Fruit fly (Drosophila melanogaster) whole organism, embryonic: ENCODE results near the gene sick.
A peak's percentile ranks its signal among the peaks of the same experiment; 100 is the strongest.

Experiments
- CG1024 ChIP-seq: fragments of 200-800 bp; sonication (Bioruptor generic); IDR thresholded peaks from 2 replicates; pipeline ENCODE4 v1.3.6; 2022; ENCODE audit warnings: missing biosample characterization, missing genetic modification characterization
- CG10462 ChIP-seq: fragments of 200-800 bp; sonication (Bioruptor generic); optimal IDR thresholded peaks from 2 replicates; lab custom pipeline; 2016; ENCODE audit warnings: missing biosample characterization, missing genetic modification characterization
- CG10654 ChIP-seq: fragments of 200-800 bp; sonication (Bioruptor generic); optimal IDR thresholded peaks from 2 replicates; lab custom pipeline; 2016; ENCODE audit warnings: missing biosample characterization, missing genetic modification characterization
- CG12071 ChIP-seq: fragments of 200-800 bp; sonication (Bioruptor generic); optimal IDR thresholded peaks from 3 replicates; lab custom pipeline; 2018; ENCODE audit warnings: missing biosample characterization, mild to moderate bottlenecking, missing genetic modification characterization
- CG15269 ChIP-seq: fragments of 200-800 bp; sonication (Bioruptor generic); optimal IDR thresholded peaks from 2 replicates; lab custom pipeline; 2018; ENCODE audit warnings: missing biosample characterization, mild to moderate bottlenecking, missing genetic modification characterization, moderate library complexity
- CG1647 ChIP-seq: fragments of 200-800 bp; sonication (Bioruptor generic); optimal IDR thresholded peaks from 3 replicates; lab custom pipeline; 2016; ENCODE audit warnings: missing biosample characterization, missing genetic modification characterization
- CG16815 ChIP-seq: fragments of 200-800 bp; sonication (Bioruptor generic); optimal IDR thresholded peaks from 3 replicates; lab custom pipeline; 2017; ENCODE audit warnings: missing biosample characterization, mild to moderate bottlenecking, missing genetic modification characterization
- CG16863 ChIP-seq: fragments of 200-800 bp; sonication (Bioruptor generic); optimal IDR thresholded peaks from 3 replicates; lab custom pipeline; 2016; ENCODE audit warnings: missing biosample characterization, missing genetic modification characterization
- CG32767 ChIP-seq: fragments of 200-800 bp; sonication (Bioruptor generic); IDR thresholded peaks from 2 replicates; pipeline ENCODE4 v1.3.6; 2022; ENCODE audit warnings: missing biosample characterization, missing genetic modification characterization
- CG43689 ChIP-seq: fragments of 200-800 bp; sonication (Bioruptor generic); IDR thresholded peaks from 2 replicates; pipeline ENCODE4 v1.3.6; 2022; ENCODE audit warnings: missing biosample characterization, missing genetic modification characterization
- CG4404 ChIP-seq: fragments of 200-800 bp; sonication (Bioruptor generic); IDR thresholded peaks from 2 replicates; pipeline ENCODE4 v1.3.6; 2022; ENCODE audit warnings: missing biosample characterization, missing genetic modification characterization
- CG6254 ChIP-seq: fragments of 200-800 bp; sonication (Bioruptor generic); optimal IDR thresholded peaks from 3 replicates; lab custom pipeline; 2017; ENCODE audit warnings: mild to moderate bottlenecking, missing biosample characterization, missing genetic modification reagents, missing genetic modification characterization
- CG6654 ChIP-seq: fragments of 200-800 bp; sonication (Bioruptor generic); optimal IDR thresholded peaks from 2 replicates; lab custom pipeline; 2017; ENCODE audit warnings: missing biosample characterization, mild to moderate bottlenecking, missing genetic modification characterization
- CG7271 ChIP-seq: fragments of 200-800 bp; sonication (Bioruptor generic); optimal IDR thresholded peaks from 2 replicates; lab custom pipeline; 2018; ENCODE audit warnings: missing biosample characterization, mild to moderate bottlenecking, missing genetic modification characterization, moderate library complexity
- CG7357 ChIP-seq: fragments of 200-800 bp; sonication (Bioruptor generic); IDR thresholded peaks from 3 replicates; pipeline ENCODE4 v1.3.6; 2022; ENCODE audit warnings: missing biosample characterization, missing genetic modification characterization
- CG7786 ChIP-seq: fragments of 200-800 bp; sonication (Bioruptor generic); optimal IDR thresholded peaks from 2 replicates; lab custom pipeline; 2016; ENCODE audit warnings: missing biosample characterization, missing genetic modification characterization
- CG7928 ChIP-seq: fragments of 200-800 bp; sonication (Bioruptor generic); optimal IDR thresholded peaks from 2 replicates; lab custom pipeline; 2017; ENCODE audit warnings: missing biosample characterization, mild to moderate bottlenecking, missing genetic modification characterization
- CG9876 ChIP-seq: fragments of 200-800 bp; sonication (Bioruptor generic); optimal IDR thresholded peaks from 2 replicates; lab custom pipeline; 2016; ENCODE audit warnings: missing biosample characterization, missing genetic modification characterization
- CoRest ChIP-seq: fragments of 200-800 bp; sonication (Bioruptor generic); optimal IDR thresholded peaks from 3 replicates; lab custom pipeline; 2018; ENCODE audit warnings: missing biosample characterization, mild to moderate bottlenecking, missing genetic modification characterization, moderate library complexity
- Dek ChIP-seq: fragments of 200-800 bp; sonication (Bioruptor generic); optimal IDR thresholded peaks from 3 replicates; lab custom pipeline; 2019; ENCODE audit warnings: missing biosample characterization, mild to moderate bottlenecking, missing genetic modification characterization, moderate library complexity
- Dfd ChIP-seq, 2 experiments: fragments of >200 bp; optimal IDR thresholded peaks; 2 replicates each; lab custom pipeline; 2017; ENCODE audit warnings: missing biosample characterization in 2 of 2, missing genetic modification characterization in 2 of 2
- Fer1 ChIP-seq: fragments of 200-800 bp; sonication (Bioruptor generic); optimal IDR thresholded peaks from 2 replicates; lab custom pipeline; 2017; ENCODE audit warnings: missing biosample characterization, mild to moderate bottlenecking, missing genetic modification characterization
- H15 ChIP-seq: fragments of 200-800 bp; sonication (Bioruptor generic); IDR thresholded peaks from 3 replicates; pipeline ENCODE4 v1.3.6; 2022; ENCODE audit warnings: missing biosample characterization, missing genetic modification characterization
- H2.0 ChIP-seq: fragments of 200-800 bp; sonication (Bioruptor generic); IDR thresholded peaks from 2 replicates; pipeline ENCODE4 v1.3.6; 2022; ENCODE audit warnings: missing biosample characterization, missing genetic modification characterization
- MBD-R2 ChIP-seq: fragments of 200-800 bp; sonication (Bioruptor generic); IDR thresholded peaks from 2 replicates; pipeline ENCODE4 v1.3.6; 2022; ENCODE audit warnings: missing biosample characterization, missing genetic modification characterization
- Ravus ChIP-seq: fragments of 200-800 bp; sonication (Bioruptor generic); IDR thresholded peaks from 2 replicates; pipeline ENCODE4 v1.3.6; 2022; ENCODE audit warnings: missing biosample characterization, missing genetic modification characterization
- Sox100B ChIP-seq: fragments of 200-800 bp; sonication (Bioruptor generic); optimal IDR thresholded peaks from 3 replicates; lab custom pipeline; 2018; ENCODE audit warnings: missing biosample characterization, mild to moderate bottlenecking, missing genetic modification characterization
- Vsx1 ChIP-seq: fragments of 200-800 bp; sonication (Bioruptor generic); optimal IDR thresholded peaks from 2 replicates; lab custom pipeline; 2017; ENCODE audit warnings: missing biosample characterization, mild to moderate bottlenecking, missing genetic modification characterization, missing genetic modification reagents
- ac ChIP-seq: fragments of 200-800 bp; sonication (Bioruptor generic); optimal IDR thresholded peaks from 3 replicates; lab custom pipeline; 2017; ENCODE audit warnings: missing biosample characterization, mild to moderate bottlenecking, missing genetic modification characterization
- amos ChIP-seq: fragments of 200-800 bp; sonication (Bioruptor generic); IDR thresholded peaks from 2 replicates; pipeline ENCODE4 v1.3.6; 2022; ENCODE audit warnings: missing biosample characterization, missing genetic modification characterization; ENCODE audit not compliant: partially characterized antibody
- br ChIP-seq: fragments of >200 bp; optimal IDR thresholded peaks from 2 replicates; lab custom pipeline; 2017
- bsh ChIP-seq, 2 experiments: fragments of 200-800 bp; sonication (Bioruptor generic); optimal IDR thresholded peaks; 2 replicates each; lab custom pipeline; 2017 to 2018; ENCODE audit warnings: mild to moderate bottlenecking in 2 of 2, missing biosample characterization in 2 of 2, missing genetic modification characterization in 2 of 2, moderate library complexity in 1 of 2
- corto ChIP-seq: fragments of 200-800 bp; sonication (Bioruptor generic); optimal IDR thresholded peaks from 2 replicates; lab custom pipeline; 2016; ENCODE audit warnings: missing biosample characterization, mild to moderate bottlenecking, missing genetic modification characterization, moderate library complexity
- dm ChIP-seq: fragments of 200-800 bp; sonication (Bioruptor generic); optimal IDR thresholded peaks from 3 replicates; lab custom pipeline; 2016; ENCODE audit warnings: missing biosample characterization, missing genetic modification characterization
- ems ChIP-seq: fragments of 200-800 bp; sonication (Bioruptor generic); optimal IDR thresholded peaks from 3 replicates; lab custom pipeline; 2016; ENCODE audit warnings: missing biosample characterization, missing genetic modification characterization
- eve ChIP-seq, 2 experiments: fragments of >200 bp; optimal IDR thresholded peaks; 2 replicates each; lab custom pipeline; 2017; ENCODE audit warnings: missing biosample characterization in 2 of 2, missing genetic modification characterization in 2 of 2
- fd64A ChIP-seq: fragments of 200-800 bp; sonication (Bioruptor generic); optimal IDR thresholded peaks from 3 replicates; lab custom pipeline; 2018; ENCODE audit warnings: missing biosample characterization, mild to moderate bottlenecking, missing genetic modification characterization
- ftz-f1 ChIP-seq: fragments of 200-800 bp; sonication (Bioruptor generic); optimal IDR thresholded peaks from 2 replicates; lab custom pipeline; 2016; ENCODE audit warnings: missing biosample characterization, missing genetic modification characterization
- ind ChIP-seq: fragments of 200-800 bp; sonication (Bioruptor generic); optimal IDR thresholded peaks from 3 replicates; lab custom pipeline; 2016; ENCODE audit warnings: missing biosample characterization, missing genetic modification characterization
- lab ChIP-seq: fragments of 200-800 bp; sonication (Bioruptor generic); optimal IDR thresholded peaks from 3 replicates; lab custom pipeline; 2017; ENCODE audit warnings: missing biosample characterization, missing genetic modification characterization, mild to moderate bottlenecking, moderate library complexity, missing genetic modification reagents
- lmd ChIP-seq: fragments of 200-800 bp; sonication (Bioruptor generic); IDR thresholded peaks from 2 replicates; pipeline ENCODE4 v1.3.6; 2022; ENCODE audit warnings: missing biosample characterization, missing genetic modification characterization
- nom ChIP-seq: fragments of 200-800 bp; sonication (Bioruptor generic); optimal IDR thresholded peaks from 2 replicates; lab custom pipeline; 2017; ENCODE audit warnings: missing biosample characterization, missing genetic modification characterization, mild to moderate bottlenecking, moderate library complexity, missing genetic modification reagents
- org-1 ChIP-seq: fragments of 200-800 bp; sonication (Bioruptor generic); optimal IDR thresholded peaks from 2 replicates; lab custom pipeline; 2017; ENCODE audit warnings: missing biosample characterization, missing genetic modification characterization
- pan ChIP-seq, 4 experiments: fragments of >200 bp in 3 of 4; fragments of 200-800 bp in 1 of 4; sonication (Bioruptor generic) in 1 of 4; optimal IDR thresholded peaks in 3 of 4; IDR thresholded peaks in 1 of 4; 2 replicates each; pipeline versions ENCODE4 v1.3.6 to Lab custom; 2017 to 2022; ENCODE audit warnings: missing biosample characterization in 2 of 4, missing genetic modification characterization in 2 of 4, mixed read lengths in 1 of 4
- ro ChIP-seq: fragments of 200-800 bp; sonication (Bioruptor generic); IDR thresholded peaks from 2 replicates; pipeline ENCODE4 v1.3.6; 2022; ENCODE audit warnings: missing biosample characterization, missing genetic modification characterization
- sc ChIP-seq, 3 experiments: fragments of >200 bp in 2 of 3; fragments of 200-800 bp in 1 of 3; sonication (Bioruptor generic) in 1 of 3; optimal IDR thresholded peaks; 2 replicates in 2 of 3; 3 replicates in 1 of 3; lab custom pipeline; 2017; ENCODE audit warnings: mild to moderate bottlenecking in 1 of 3, missing biosample characterization in 1 of 3, missing genetic modification characterization in 1 of 3, missing genetic modification reagents in 1 of 3
- stwl ChIP-seq: fragments of 200-800 bp; sonication (Bioruptor generic); optimal IDR thresholded peaks from 3 replicates; lab custom pipeline; 2018; ENCODE audit warnings: missing biosample characterization, mild to moderate bottlenecking, missing genetic modification characterization, moderate library complexity
- tio ChIP-seq: fragments of 200-800 bp; sonication (Bioruptor generic); optimal IDR thresholded peaks from 2 replicates; lab custom pipeline; 2017; ENCODE audit warnings: missing biosample characterization, missing genetic modification characterization, inconsistent platforms
- tll ChIP-seq, 2 experiments: fragments of 200-800 bp in 1 of 2; fragments of >200 bp in 1 of 2; sonication (Bioruptor generic) in 1 of 2; optimal IDR thresholded peaks; 2 replicates each; lab custom pipeline; 2017 to 2019; ENCODE audit warnings: missing biosample characterization in 2 of 2, missing genetic modification characterization in 2 of 2, mild to moderate bottlenecking in 1 of 2, moderate library complexity in 1 of 2

Gene sick

DNA sequence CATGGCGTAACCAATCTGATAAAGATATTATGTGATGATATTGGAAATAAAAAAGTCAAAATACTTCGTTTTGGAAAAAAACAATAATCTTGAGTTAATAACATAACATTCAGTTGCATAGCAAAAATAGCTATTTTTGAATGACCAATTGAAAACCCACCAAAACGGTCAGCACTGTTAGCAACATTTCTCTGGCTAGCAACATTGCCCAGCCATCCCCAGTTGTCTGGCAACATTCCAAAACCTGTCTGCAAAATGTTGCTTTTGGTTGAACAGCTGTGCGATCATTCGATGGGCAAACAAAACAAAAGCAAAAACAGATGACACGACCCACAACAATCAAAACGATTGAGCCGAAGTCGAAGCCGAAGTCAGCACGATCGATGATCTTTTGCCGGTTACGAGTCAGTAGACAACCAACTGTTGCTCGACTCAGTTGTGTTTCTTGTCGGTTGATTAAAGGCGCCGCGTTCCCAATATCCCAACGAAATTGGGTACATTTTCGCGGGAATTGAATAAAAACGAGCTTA lies 69.4 kb downstream of the sick start (continued):
- TF ChIP-seq pan (optimal IDR thresholded peaks at IDR 0.05; lab: Kevin White, UChicago) (no peak), pan (GFP tag; optimal IDR thresholded peaks at IDR 0.05 in 1 of 2, IDR thresholded peaks at IDR 0.05 in 1 of 2) (peak in 1 of 2 experiments; percentile 97), CG9876 (GFP tag; lab: Kevin White, UChicago) (peak; percentile 89), CG7357 (peak; percentile 77), Ravus (peak; percentile 78), CG43689 (GFP tag; lab: Robert Waterston, UW) (peak; percentile 92), tio (GFP tag; lab: Kevin White, UChicago) (peak; percentile 87), CG1024 (GFP tag; lab: Robert Waterston, UW) (peak; percentile 89), CG6254 (GFP tag; lab: Kevin White, UChicago) (peak; percentile 87), MBD-R2 (GFP tag; lab: Robert Waterston, UW) (peak; percentile 89), Sox100B (GFP tag; lab: Kevin White, UChicago) (peak; percentile 86), CG16863 (GFP tag; lab: Kevin White, UChicago) (peak; percentile 96), amos (GFP tag; lab: Robert Waterston, UW) (peak; percentile 16; the same call in 1 of the 2 replicates), CG7786 (peak; percentile 95), H15 (peak; percentile 94), eve (GFP tag; optimal IDR thresholded peaks at IDR 0.05; lab: Kevin White, UChicago) (peak; percentile 64 to 99), ro (GFP tag; lab: Robert Waterston, UW) (peak; percentile 49), H2.0 (peak; percentile 98), dm (peak; percentile 87), CG4404 (GFP tag; lab: Robert Waterston, UW) (peak; percentile 84), stwl (tag; lab: Kevin White, UChicago) (peak; percentile 60), lmd (GFP tag; lab: Robert Waterston, UW) (peak; percentile 89), CG15269 (peak; percentile 96), sc (optimal IDR thresholded peaks at IDR 0.05; lab: Kevin White, UChicago) (no peak), sc (GFP tag; optimal IDR thresholded peaks at IDR 0.05; lab: Kevin White, UChicago) (peak; percentile 90), org-1 (GFP tag; lab: Kevin White, UChicago) (peak; percentile 95), CG16815 (GFP tag; lab: Kevin White, UChicago) (peak; percentile 87), bsh (GFP tag; optimal IDR thresholded peaks at IDR 0.05; lab: Kevin White, UChicago) (peak; percentile 79 to 98), CG10654 (GFP tag; lab: Kevin White, UChicago) (peak; percentile 89), Vsx1 (GFP tag; lab: Kevin White, UChicago) (peak; percentile 92), CG12071 (GFP tag; lab: Kevin White, UChicago) (peak; percentile 89), lab (GFP tag; lab: Kevin White, UChicago) (peak; percentile 95), CG6654 (GFP tag; lab: Kevin White, UChicago) (peak; percentile 70), CG7271 (tag; lab: Kevin White, UChicago) (peak; percentile 72), ftz-f1 (GFP tag; lab: Kevin White, UChicago) (peak; percentile 53), CG32767 (peak; percentile 98), ems (GFP tag; lab: Kevin White, UChicago) (peak; percentile 80), Dfd (GFP tag; optimal IDR thresholded peaks at IDR 0.05; lab: Kevin White, UChicago) (no peak), CG7928 (GFP tag; lab: Kevin White, UChicago) (peak; percentile 68), Fer1 (GFP tag; lab: Kevin White, UChicago) (peak; percentile 91), fd64A (GFP tag; lab: Kevin White, UChicago) (peak; percentile 81), br (lab: Kevin White, UChicago) (no peak), ind (GFP tag; lab: Kevin White, UChicago) (peak; percentile 90), tll (GFP tag; optimal IDR thresholded peaks at IDR 0.05; lab: Kevin White, UChicago) (peak in 1 of 2 experiments; percentile 51), CoRest (peak; percentile 96), Dek (peak; percentile 93), corto (GFP tag; lab: Kevin White, UChicago) (peak; percentile 34), CG10462 (GFP tag; lab: Kevin White, UChicago) (peak; percentile 93), nom (GFP tag; lab: Kevin White, UChicago) (peak; percentile 64), ac (GFP tag; lab: Kevin White, UChicago) (peak; percentile 68), CG1647 (GFP tag; lab: Kevin White, UChicago) (peak; percentile 80)
